Worm (Caenorhabditis elegans): Measurements from ENCODE around the gene lips-11.

Gene lips-11

ce11 chrII:1110901-1111300, at the start of gene lips-11:
lips-11 (minus strand) TSS chrII:1111001.
- TF ChIP-seq T22C8.4 (GFP tag; IDR thresholded peaks at IDR 0.05) (no peak), tab-1 (GFP tag; IDR thresholded peaks at IDR 0.05) (no peak), ref-1 (GFP tag; conservative IDR thresholded peaks at IDR 0.05) (no peak), flt-1 (GFP tag; IDR thresholded peaks at IDR 0.05) (no peak), klf-2 (GFP tag; conservative IDR thresholded peaks at IDR 0.05) (no peak), ztf-23 (GFP tag; IDR thresholded peaks at IDR 0.05) (no peak), med-1 (GFP tag; optimal IDR thresholded peaks at IDR 0.05; ENCODE audit: insufficient read depth) (no peak), ztf-29 (GFP tag; IDR thresholded peaks at IDR 0.05) (no peak), cog-1 (tag; optimal IDR thresholded peaks at IDR 0.05) (no peak)

- TF ChIP-seq med-1 (GFP tag; optimal IDR thresholded peaks at IDR 0.05; ENCODE audit: insufficient read depth) (no peak), flt-1 (GFP tag; IDR thresholded peaks at IDR 0.05) (no peak), tab-1 (GFP tag; IDR thresholded peaks at IDR 0.05) (no peak), klf-2 (GFP tag; conservative IDR thresholded peaks at IDR 0.05) (no peak), ztf-23 (GFP tag; IDR thresholded peaks at IDR 0.05) (no peak), cog-1 (tag; optimal IDR thresholded peaks at IDR 0.05) (no peak), ztf-29 (GFP tag; IDR thresholded peaks at IDR 0.05) (no peak), ref-1 (GFP tag; conservative IDR thresholded peaks at IDR 0.05) (no peak), T22C8.4 (GFP tag; IDR thresholded peaks at IDR 0.05) (no peak)
Measured at ce11 chrII:1159718-1160117, 48.9 kb upstream of the lips-11 start.

ce11 chrII:1157135-1157534, 46.3 kb upstream of the lips-11 start:
- no peak for TF ChIP-seq ref-1 (GFP tag; conservative IDR thresholded peaks at IDR 0.05)
- TF ChIP-seq T22C8.4 (GFP tag; IDR thresholded peaks at IDR 0.05): no peak
- TF ChIP-seq ztf-23 (GFP tag; IDR thresholded peaks at IDR 0.05): no peak
- no peak for TF ChIP-seq flt-1 (GFP tag; IDR thresholded peaks at IDR 0.05)
- TF ChIP-seq ztf-29 (GFP tag; IDR thresholded peaks at IDR 0.05): no peak

ce11 chrII:1153299-1153698, 42.5 kb upstream of the lips-11 start:
- TF ChIP-seq ztf-29 (GFP tag; IDR thresholded peaks at IDR 0.05): no peak
- TF ChIP-seq flt-1 (GFP tag; IDR thresholded peaks at IDR 0.05): no peak
- no peak for TF ChIP-seq T22C8.4 (GFP tag; IDR thresholded peaks at IDR 0.05)
- TF ChIP-seq klf-2 (GFP tag; conservative IDR thresholded peaks at IDR 0.05): no peak
- TF ChIP-seq tab-1 (GFP tag; IDR thresholded peaks at IDR 0.05): no peak
- no peak; the same call in 1 of the 2 replicates for TF ChIP-seq ref-1 (GFP tag; conservative IDR thresholded peaks at IDR 0.05)
- TF ChIP-seq cog-1 (tag; optimal IDR thresholded peaks at IDR 0.05): no peak
- TF ChIP-seq ztf-23 (GFP tag; IDR thresholded peaks at IDR 0.05): no peak
- no peak for TF ChIP-seq med-1 (GFP tag; optimal IDR thresholded peaks at IDR 0.05; ENCODE audit: insufficient read depth)

- no peak for TF ChIP-seq ztf-29 (GFP tag; IDR thresholded peaks at IDR 0.05)
- TF ChIP-seq cog-1 (tag; optimal IDR thresholded peaks at IDR 0.05): no peak
- no peak for TF ChIP-seq ref-1 (GFP tag; conservative IDR thresholded peaks at IDR 0.05)
- no peak for TF ChIP-seq tab-1 (GFP tag; IDR thresholded peaks at IDR 0.05)
- no peak for TF ChIP-seq flt-1 (GFP tag; IDR thresholded peaks at IDR 0.05)
- TF ChIP-seq T22C8.4 (GFP tag; IDR thresholded peaks at IDR 0.05): no peak
- no peak for TF ChIP-seq ztf-23 (GFP tag; IDR thresholded peaks at IDR 0.05)
Measured at ce11 chrII:1152732-1153131, 41.9 kb upstream of the lips-11 start.

ce11 chrII:1151810-1152209, 41.0 kb upstream of the lips-11 start:
- TF ChIP-seq ztf-29 (GFP tag; IDR thresholded peaks at IDR 0.05): no peak
- TF ChIP-seq flt-1 (GFP tag; IDR thresholded peaks at IDR 0.05): no peak
- no peak for TF ChIP-seq klf-2 (GFP tag; conservative IDR thresholded peaks at IDR 0.05)
- TF ChIP-seq T22C8.4 (GFP tag; IDR thresholded peaks at IDR 0.05): no peak
- TF ChIP-seq cog-1 (tag; optimal IDR thresholded peaks at IDR 0.05): no peak
- TF ChIP-seq ref-1 (GFP tag; conservative IDR thresholded peaks at IDR 0.05): no peak
- TF ChIP-seq med-1 (GFP tag; optimal IDR thresholded peaks at IDR 0.05; ENCODE audit: insufficient read depth): no peak
- TF ChIP-seq tab-1 (GFP tag; IDR thresholded peaks at IDR 0.05): no peak
- no peak for TF ChIP-seq ztf-23 (GFP tag; IDR thresholded peaks at IDR 0.05)

ce11 chrII:1149390-1149789, 38.6 kb upstream of the lips-11 start:
- TF ChIP-seq ztf-29 (GFP tag; IDR thresholded peaks at IDR 0.05): no peak
- TF ChIP-seq cog-1 (tag; optimal IDR thresholded peaks at IDR 0.05): no peak
- TF ChIP-seq klf-2 (GFP tag; conservative IDR thresholded peaks at IDR 0.05): no peak
- no peak for TF ChIP-seq ztf-23 (GFP tag; IDR thresholded peaks at IDR 0.05)
- TF ChIP-seq flt-1 (GFP tag; IDR thresholded peaks at IDR 0.05): no peak
- TF ChIP-seq med-1 (GFP tag; optimal IDR thresholded peaks at IDR 0.05; ENCODE audit: insufficient read depth): no peak
- TF ChIP-seq tab-1 (GFP tag; IDR thresholded peaks at IDR 0.05): no peak
- TF ChIP-seq ref-1 (GFP tag; conservative IDR thresholded peaks at IDR 0.05): no peak
- no peak for TF ChIP-seq T22C8.4 (GFP tag; IDR thresholded peaks at IDR 0.05)

- TF ChIP-seq flt-1 (GFP tag; IDR thresholded peaks at IDR 0.05): no peak
- no peak for TF ChIP-seq ztf-29 (GFP tag; IDR thresholded peaks at IDR 0.05)
- TF ChIP-seq T22C8.4 (GFP tag; IDR thresholded peaks at IDR 0.05): no peak
- no peak for TF ChIP-seq med-1 (GFP tag; optimal IDR thresholded peaks at IDR 0.05; ENCODE audit: insufficient read depth)
- no peak for TF ChIP-seq ref-1 (GFP tag; conservative IDR thresholded peaks at IDR 0.05)
Measured at ce11 chrII:1143173-1143738, 32.5 kb upstream of the lips-11 start.

ce11 chrII:1141720-1142574, 31.1 kb upstream of the lips-11 start:
- TF ChIP-seq tab-1 (GFP tag; IDR thresholded peaks at IDR 0.05): no peak
- no peak for TF ChIP-seq med-1 (GFP tag; optimal IDR thresholded peaks at IDR 0.05; ENCODE audit: insufficient read depth)
- no peak for TF ChIP-seq flt-1 (GFP tag; IDR thresholded peaks at IDR 0.05)
- no peak for TF ChIP-seq ztf-29 (GFP tag; IDR thresholded peaks at IDR 0.05)
- no peak for TF ChIP-seq ref-1 (GFP tag; conservative IDR thresholded peaks at IDR 0.05)
- no peak for TF ChIP-seq T22C8.4 (GFP tag; IDR thresholded peaks at IDR 0.05)
- TF ChIP-seq cog-1 (tag; optimal IDR thresholded peaks at IDR 0.05): no peak
- no peak for TF ChIP-seq ztf-23 (GFP tag; IDR thresholded peaks at IDR 0.05)
- no peak for TF ChIP-seq klf-2 (GFP tag; conservative IDR thresholded peaks at IDR 0.05)
